Fruit fly (Drosophila melanogaster) whole organism: ENCODE results near the gene DENR.

ENCODE experiments used
- CG8478 ChIP-seq: fragments of >200 bp; optimal IDR thresholded peaks from 2 replicates; lab custom pipeline; 2018; ENCODE audit warnings: inconsistent platforms
- pan ChIP-seq: fragments of >200 bp; optimal IDR thresholded peaks from 2 replicates; lab custom pipeline; 2017

dm6 chrX:16884280-16884679, 2.1 kb downstream of the DENR start, which contains the start of the genes Nprl2 and Polr3I:
- TF ChIP-seq CG8478 (no peak), pan (lab: Kevin White, UChicago) (no peak)
